Fruit fly (Drosophila melanogaster) whole organism, adult: ENCODE results near the gene CG10347.

Experiments
- CG11617 ChIP-seq: fragments of 200-800 bp; sonication (Bioruptor generic); optimal IDR thresholded peaks from 2 replicates; lab custom pipeline; 2017; ENCODE audit warnings: mild to moderate bottlenecking, missing biosample characterization, missing genetic modification reagents, missing genetic modification characterization
- CG7045 ChIP-seq: fragments of 200-800 bp; sonication (Bioruptor generic); optimal IDR thresholded peaks from 2 replicates; lab custom pipeline; 2017; ENCODE audit warnings: missing biosample characterization, mild to moderate bottlenecking, missing genetic modification characterization
- Crg-1 ChIP-seq: fragments of 200-800 bp; sonication (Bioruptor generic); optimal IDR thresholded peaks from 2 replicates; lab custom pipeline; 2016; ENCODE audit warnings: missing biosample characterization, missing genetic modification characterization
- bab1 ChIP-seq: fragments of 200-800 bp; sonication (Bioruptor generic); optimal IDR thresholded peaks from 3 replicates; lab custom pipeline; 2019; ENCODE audit warnings: missing biosample characterization, mild to moderate bottlenecking, missing genetic modification characterization, moderate library complexity
- kay ChIP-seq: fragments of 200-800 bp; sonication (Bioruptor generic); peaks from one replicate; lab custom pipeline; 2016; ENCODE audit warnings: missing biosample characterization, missing genetic modification characterization, borderline replicate concordance
- pad ChIP-seq: fragments of 200-800 bp; sonication (Bioruptor generic); optimal IDR thresholded peaks from 3 replicates; lab custom pipeline; 2017; ENCODE audit warnings: missing biosample characterization, missing genetic modification characterization, mild to moderate bottlenecking, moderate library complexity, missing genetic modification reagents
- tj ChIP-seq: fragments of 200-800 bp; sonication (Bioruptor generic); optimal IDR thresholded peaks from 3 replicates; lab custom pipeline; 2017; ENCODE audit warnings: missing biosample characterization, mild to moderate bottlenecking, missing genetic modification characterization, moderate library complexity
- toe ChIP-seq: fragments of 200-800 bp; sonication (Bioruptor generic); optimal IDR thresholded peaks from 2 replicates; lab custom pipeline; 2016; ENCODE audit warnings: missing biosample characterization, missing genetic modification characterization

DNA sequence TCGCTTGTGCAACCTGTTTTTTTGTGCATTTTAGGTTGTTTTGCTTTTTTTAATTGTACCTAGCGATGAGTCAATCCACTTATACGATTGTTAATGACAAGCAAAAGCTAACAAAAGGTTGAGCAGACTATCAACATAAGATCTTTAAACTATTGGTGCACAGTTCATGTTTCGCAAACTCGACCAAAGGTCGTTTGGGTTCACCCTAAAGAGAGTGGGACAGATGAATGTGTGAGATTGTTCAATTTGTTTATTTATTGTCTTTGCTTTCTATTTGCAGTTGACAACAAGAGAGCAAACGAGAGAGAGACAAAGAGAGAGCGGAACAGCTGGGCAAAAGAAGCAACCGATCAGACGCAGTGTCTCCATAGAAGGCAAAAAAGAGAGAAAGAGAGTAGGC, 31.7 kb downstream of the CG10347 start:
- peak; percentile 28 for TF ChIP-seq tj
- TF ChIP-seq bab1 (GFP tag; lab: Kevin White, UChicago): peak; percentile 67
- no peak for TF ChIP-seq toe (GFP tag; lab: Kevin White, UChicago)
- TF ChIP-seq CG11617: peak; percentile 47
- no peak for TF ChIP-seq Crg-1
- TF ChIP-seq kay (GFP tag; lab: Kevin White, UChicago): no peak
- peak; percentile 9 for TF ChIP-seq CG7045 (GFP tag; lab: Kevin White, UChicago)
- TF ChIP-seq pad (GFP tag; lab: Kevin White, UChicago): no peak
